Worm (Caenorhabditis elegans) whole organism, L3 larva: ENCODE results near the gene Y60C6A.3.

ENCODE experiments used
- ZK546.5 ChIP-seq: sonication (generic microtip); optimal IDR thresholded peaks from 2 replicates; lab custom pipeline; 2017; ENCODE audit warnings: missing biosample characterization, missing genetic modification characterization
- ceh-28 ChIP-seq: fragments of 150-350 bp; optimal IDR thresholded peaks from 2 replicates; lab custom pipeline; 2014; ENCODE audit warnings: missing biosample characterization, missing genetic modification reagents, missing genetic modification characterization
- elt-2 ChIP-seq: sonication (generic microtip); optimal IDR thresholded peaks from 2 replicates; lab custom pipeline; 2016; ENCODE audit warnings: missing genetic modification reagents, mild to moderate bottlenecking, missing genetic modification characterization, missing compliant biosample characterization
- mdl-1 ChIP-seq: fragments of 150-350 bp; optimal IDR thresholded peaks from 2 replicates; lab custom pipeline; 2014; ENCODE audit warnings: missing biosample characterization, missing genetic modification characterization
- nhr-23 ChIP-seq: fragments of 150-350 bp; optimal IDR thresholded peaks from 2 replicates; lab custom pipeline; 2014; ENCODE audit warnings: missing biosample characterization, missing genetic modification reagents, missing genetic modification characterization
- snpc-4 ChIP-seq: fragments of 150-350 bp; optimal IDR thresholded peaks from 2 replicates; lab custom pipeline; 2014; ENCODE audit warnings: missing biosample characterization, missing genetic modification characterization

ce11 chrV:4775140-4775539, 10.5 kb upstream of the Y60C6A.3 start:
- TF ChIP-seq elt-2 (tag; lab: Kevin White, UChicago), result no peak
- TF ChIP-seq snpc-4, result no peak
- no peak for TF ChIP-seq ZK546.5
- no peak for TF ChIP-seq mdl-1
- no peak for TF ChIP-seq nhr-23
- no peak for TF ChIP-seq ceh-28 (tag; lab: Kevin White, UChicago)
